Worm (Caenorhabditis elegans) whole organism, midembryonic: ENCODE measurements around the gene idpc-2.

Experiments used
- T22C8.4 ChIP-seq: fragments of 200-800 bp; sonication (Bioruptor generic); IDR thresholded peaks from 2 replicates; pipeline ENCODE4 v1.3.6; 2022; ENCODE audit warnings: missing genetic modification characterization, missing compliant biosample characterization
- cog-1 ChIP-seq: sonication (generic microtip); optimal IDR thresholded peaks from 2 replicates; lab custom pipeline; 2016; ENCODE audit warnings: missing genetic modification characterization, missing compliant biosample characterization
- flt-1 ChIP-seq: fragments of 200-800 bp; sonication (Bioruptor generic); IDR thresholded peaks from 2 replicates; pipeline ENCODE4 v1.3.6; 2022; ENCODE audit warnings: missing genetic modification characterization, missing compliant biosample characterization
- klf-2 ChIP-seq: fragments of 200-800 bp; sonication (Bioruptor generic); conservative IDR thresholded peaks from 2 replicates; pipeline ENCODE4 v1.3.6; 2022; ENCODE audit warnings: missing genetic modification reagents, missing genetic modification characterization, missing compliant biosample characterization
- med-1 ChIP-seq: sonication (generic microtip); optimal IDR thresholded peaks from 2 replicates; lab custom pipeline; 2017; ENCODE audit warnings: missing genetic modification characterization, mild to moderate bottlenecking, missing compliant biosample characterization, antibody characterized with exemption, missing genetic modification reagents; ENCODE audit not compliant: insufficient read depth
- ref-1 ChIP-seq: fragments of 200-800 bp; sonication (Bioruptor generic); conservative IDR thresholded peaks from 2 replicates; pipeline ENCODE4 v1.3.6; 2022; ENCODE audit warnings: missing genetic modification reagents, missing genetic modification characterization, missing compliant biosample characterization
- tab-1 ChIP-seq: fragments of 200-800 bp; sonication (Bioruptor generic); IDR thresholded peaks from 2 replicates; pipeline ENCODE4 v1.3.6; 2022; ENCODE audit warnings: missing genetic modification characterization, missing compliant biosample characterization
- ztf-23 ChIP-seq: fragments of 200-800 bp; sonication (Bioruptor generic); IDR thresholded peaks from 2 replicates; pipeline ENCODE4 v1.3.6; 2022; ENCODE audit warnings: missing genetic modification reagents, missing genetic modification characterization, missing compliant biosample characterization
- ztf-29 ChIP-seq: fragments of 200-800 bp; sonication (Bioruptor generic); IDR thresholded peaks from 2 replicates; pipeline ENCODE4 v1.3.6; 2022; ENCODE audit warnings: missing genetic modification reagents, missing genetic modification characterization, missing compliant biosample characterization

idpc-2 gene

DNA sequence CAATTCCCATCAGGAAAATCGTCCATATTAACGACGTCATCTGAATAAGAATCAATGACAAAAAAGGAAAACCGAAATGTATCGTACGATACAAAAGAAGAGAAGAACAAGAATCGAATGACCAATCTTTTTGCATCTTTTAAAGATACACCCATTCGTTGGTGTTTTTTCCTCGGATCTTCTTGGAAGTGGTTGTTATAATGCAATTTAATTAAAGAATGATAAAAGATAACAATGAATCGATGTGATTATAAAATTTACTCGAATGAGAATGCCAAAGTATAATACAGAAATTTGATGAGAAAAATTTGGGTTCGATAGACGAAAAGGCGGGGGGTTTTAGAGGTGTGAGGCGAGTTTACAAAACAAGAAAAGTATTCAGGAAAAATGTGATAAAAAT, 7.9 kb upstream of the idpc-2 start, which contains the start of gene F41E6.12:
F41E6.12 (minus strand) TSS at position 101 of the 400 bp plus-strand sequence.
- TF ChIP-seq T22C8.4 (GFP tag; lab: Robert Waterston, UW), result no peak

DNA sequence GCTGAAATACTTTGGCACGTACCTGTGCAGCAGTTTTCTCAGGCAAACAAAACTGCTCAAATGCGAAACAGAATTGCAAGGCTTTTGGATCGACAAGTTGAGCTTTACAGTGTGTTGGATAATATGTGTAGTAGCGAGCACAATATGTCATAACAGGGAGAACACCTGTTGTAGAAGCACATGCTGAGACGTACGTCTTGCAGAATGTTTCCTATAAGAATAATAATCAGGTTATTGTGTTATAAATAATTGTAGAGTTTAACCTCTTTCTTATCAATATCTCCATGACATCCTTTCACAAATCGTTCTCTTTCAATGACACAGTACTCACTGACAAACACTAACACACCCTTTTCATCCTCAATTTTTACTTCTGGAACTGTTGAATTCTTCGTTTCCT, 6.5 kb upstream of the idpc-2 start:
- no peak for TF ChIP-seq tab-1 (GFP tag; lab: Robert Waterston, UW)
- TF ChIP-seq flt-1 (GFP tag; lab: Robert Waterston, UW), result no peak
- TF ChIP-seq T22C8.4 (GFP tag; lab: Robert Waterston, UW), result no peak
- TF ChIP-seq med-1 (GFP tag; lab: Kevin White, UChicago), result no peak
- TF ChIP-seq ztf-29 (GFP tag; lab: Robert Waterston, UW), result no peak
- TF ChIP-seq ztf-23, result no peak
- TF ChIP-seq klf-2 (GFP tag; lab: Robert Waterston, UW), result no peak
- TF ChIP-seq cog-1 (tag; lab: Kevin White, UChicago), result no peak
- no peak for TF ChIP-seq ref-1 (GFP tag; lab: Robert Waterston, UW)

- TF ChIP-seq klf-2 (GFP tag; lab: Robert Waterston, UW), result no peak
- no peak for TF ChIP-seq flt-1 (GFP tag; lab: Robert Waterston, UW)
Observed at ce11 chrV:8626406-8626805, 5.3 kb upstream of the idpc-2 start.

DNA sequence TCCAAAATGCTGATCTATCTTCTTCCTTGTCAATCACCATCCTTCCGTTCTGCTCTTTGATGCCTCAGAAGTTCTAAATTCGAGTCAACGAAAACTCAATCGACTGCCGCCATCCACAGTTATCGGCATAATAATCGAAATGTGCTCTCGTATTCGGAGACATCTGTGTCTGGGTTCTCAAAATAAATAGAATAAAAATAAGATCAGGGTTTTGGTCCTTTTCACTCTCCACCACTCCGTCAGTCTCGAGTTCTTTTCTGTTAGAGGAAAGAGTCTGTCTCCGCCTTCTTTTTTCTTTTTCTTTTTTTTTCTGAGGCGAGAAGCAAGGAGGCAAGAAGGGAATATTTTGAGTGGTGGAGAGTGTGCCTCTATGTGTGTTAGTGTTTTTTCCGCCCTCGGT, 2.6 kb upstream of the idpc-2 start, which contains the start of gene F41E6.17:
F41E6.17 (plus strand) TSS at position 348 of the 400 bp plus-strand sequence.
- no peak for TF ChIP-seq ref-1 (GFP tag; lab: Robert Waterston, UW)
- no peak for TF ChIP-seq med-1 (GFP tag; lab: Kevin White, UChicago)
- TF ChIP-seq ztf-23, result no peak

DNA sequence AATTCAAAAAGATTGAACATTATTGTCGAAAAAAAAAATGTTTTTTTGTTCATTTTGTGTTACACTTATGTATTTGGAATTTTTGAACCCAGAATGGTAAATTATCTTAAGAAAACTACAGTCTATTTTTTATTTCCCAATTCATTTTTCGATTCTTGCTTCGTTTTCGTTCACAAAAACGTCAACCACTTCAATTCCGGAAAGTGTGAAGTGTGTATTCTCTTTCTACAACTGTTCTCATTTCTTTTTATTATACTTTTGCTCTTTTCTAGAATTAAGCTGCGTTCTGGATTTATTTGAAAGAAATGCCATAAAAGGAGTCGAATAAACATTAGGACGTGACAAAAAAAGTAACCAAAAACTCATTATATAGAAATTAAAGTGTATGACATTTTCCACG, 1.2 kb upstream of the idpc-2 start, which contains the start of gene F41E6.1:
F41E6.1 (plus strand) TSS at position 301 of the 400 bp plus-strand sequence.
- TF ChIP-seq T22C8.4 (GFP tag; lab: Robert Waterston, UW), result no peak
- TF ChIP-seq flt-1 (GFP tag; lab: Robert Waterston, UW), result no peak
- no peak for TF ChIP-seq med-1 (GFP tag; lab: Kevin White, UChicago)
- no peak for TF ChIP-seq ztf-29 (GFP tag; lab: Robert Waterston, UW)

- TF ChIP-seq T22C8.4 (GFP tag; lab: Robert Waterston, UW) (no peak), klf-2 (GFP tag; lab: Robert Waterston, UW) (no peak), med-1 (GFP tag; lab: Kevin White, UChicago) (no peak), cog-1 (tag; lab: Kevin White, UChicago) (no peak), ztf-29 (GFP tag; lab: Robert Waterston, UW) (no peak), tab-1 (GFP tag; lab: Robert Waterston, UW) (no peak), flt-1 (GFP tag; lab: Robert Waterston, UW) (no peak), ref-1 (GFP tag; lab: Robert Waterston, UW) (no peak), ztf-23 (no peak)
Observed at ce11 chrV:8618738-8619137, 2.4 kb downstream of the idpc-2 start, which contains the start of gene grd-5. Gene grd-5, plus strand, starts transcription at chrV:8619032.

- TF ChIP-seq T22C8.4 (GFP tag; lab: Robert Waterston, UW), result no peak
- no peak for TF ChIP-seq ztf-29 (GFP tag; lab: Robert Waterston, UW)
- TF ChIP-seq klf-2 (GFP tag; lab: Robert Waterston, UW), result no peak
- TF ChIP-seq cog-1 (tag; lab: Kevin White, UChicago), result no peak
- TF ChIP-seq med-1 (GFP tag; lab: Kevin White, UChicago), result no peak
- no peak for TF ChIP-seq ztf-23
- no peak for TF ChIP-seq flt-1 (GFP tag; lab: Robert Waterston, UW)
- TF ChIP-seq ref-1 (GFP tag; lab: Robert Waterston, UW), result no peak
- no peak for TF ChIP-seq tab-1 (GFP tag; lab: Robert Waterston, UW)
Observed at ce11 chrV:8615711-8616110, 5.4 kb downstream of the idpc-2 start.

DNA sequence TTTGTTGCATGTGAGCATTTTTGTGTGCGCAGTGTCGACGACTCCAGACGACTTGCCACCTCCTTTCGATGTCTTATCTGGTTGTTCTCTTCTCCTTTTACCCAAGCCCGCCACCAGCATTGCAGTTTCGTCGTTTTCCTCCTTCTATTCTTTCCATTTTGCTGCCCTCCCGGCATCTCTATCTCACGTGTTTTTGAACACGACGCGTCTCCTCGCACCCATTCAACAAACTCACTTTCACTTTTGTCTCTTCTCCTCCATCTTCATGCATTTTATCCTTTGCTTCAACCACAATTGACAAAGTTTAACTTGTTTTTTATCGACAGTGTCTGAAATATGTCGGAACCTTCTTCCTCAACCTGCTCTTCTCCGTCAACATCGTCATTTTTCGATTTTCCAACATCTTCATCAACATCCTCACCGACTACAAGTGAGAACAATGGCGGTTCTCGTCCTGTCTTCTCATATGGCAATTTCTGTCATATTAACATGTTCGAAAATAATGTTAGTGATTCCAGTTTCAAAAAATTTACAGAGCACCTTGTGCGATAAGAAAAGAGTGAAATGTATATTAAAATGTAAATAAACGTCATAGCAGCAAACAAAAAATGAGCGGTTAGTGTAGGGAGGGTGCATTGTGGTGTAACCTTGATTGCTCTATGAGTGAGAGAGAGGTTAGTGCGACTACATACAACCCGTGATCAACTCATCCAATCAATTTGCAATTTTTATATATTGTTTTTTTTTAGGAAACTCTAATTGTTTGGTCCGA, 10.3 kb downstream of the idpc-2 start, which contains the start of gene fip-4:
fip-4 (minus strand) TSS at position 636 of the 772 bp plus-strand sequence.
- no peak for TF ChIP-seq ztf-29 (GFP tag; lab: Robert Waterston, UW)
- no peak for TF ChIP-seq tab-1 (GFP tag; lab: Robert Waterston, UW)
- TF ChIP-seq cog-1 (tag; lab: Kevin White, UChicago), result no peak
- no peak for TF ChIP-seq klf-2 (GFP tag; lab: Robert Waterston, UW)
- TF ChIP-seq ref-1 (GFP tag; lab: Robert Waterston, UW), result no peak
- TF ChIP-seq med-1 (GFP tag; lab: Kevin White, UChicago), result no peak
- TF ChIP-seq flt-1 (GFP tag; lab: Robert Waterston, UW), result no peak
- TF ChIP-seq ztf-23, result no peak
- TF ChIP-seq T22C8.4 (GFP tag; lab: Robert Waterston, UW), result no peak

ce11 chrV:8609776-8610529, 11.2 kb downstream of the idpc-2 start:
- TF ChIP-seq cog-1 (tag; lab: Kevin White, UChicago) (no peak), T22C8.4 (GFP tag; lab: Robert Waterston, UW) (no peak), ztf-23 (0 out of 2 replicates have a peak, but pooled peaks have one; percentile 42), ref-1 (GFP tag; lab: Robert Waterston, UW) (no peak), klf-2 (GFP tag; lab: Robert Waterston, UW) (no peak), ztf-29 (GFP tag; lab: Robert Waterston, UW) (no peak), tab-1 (GFP tag; lab: Robert Waterston, UW) (no peak)
